Worm (Caenorhabditis elegans): ENCODE data around the gene fbxc-21.

DNA sequence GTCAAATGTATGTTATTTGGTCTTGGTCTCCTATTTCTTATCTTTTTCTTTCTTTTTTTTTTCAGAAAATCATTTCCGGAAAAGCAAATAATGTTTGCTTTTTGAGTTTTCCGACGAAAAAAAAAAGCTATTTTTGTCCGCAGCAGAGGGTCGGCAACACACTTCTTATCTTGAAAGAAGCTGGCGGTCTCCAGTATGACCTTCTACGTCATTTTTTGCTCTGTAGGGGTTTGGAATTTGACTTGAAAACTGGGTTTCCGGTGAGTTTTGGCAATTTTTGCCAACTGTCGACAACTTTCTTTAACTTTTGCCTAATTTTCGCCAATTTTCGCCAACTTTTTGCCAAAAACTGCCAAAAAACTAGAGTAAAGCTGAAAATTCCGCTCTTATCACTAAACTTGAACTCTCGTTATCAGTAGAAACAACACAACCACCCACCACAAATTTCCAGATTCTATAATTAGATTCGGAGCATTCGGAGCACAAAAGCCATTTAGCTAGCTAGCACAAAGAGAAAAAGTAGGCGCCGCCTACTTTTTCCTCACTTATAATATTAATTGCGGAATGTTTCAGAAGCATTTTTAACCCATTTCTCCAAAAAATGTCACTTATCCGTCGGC lies 22.4 kb downstream of the fbxc-21 start, which contains the start of gene nhx-6:
- TF ChIP-seq ztf-23 (GFP tag; IDR thresholded peaks at IDR 0.05), result no peak
- no peak for TF ChIP-seq med-1 (GFP tag; optimal IDR thresholded peaks at IDR 0.05; ENCODE audit: insufficient read depth)
- TF ChIP-seq ref-1 (GFP tag; conservative IDR thresholded peaks at IDR 0.05), result no peak
- no peak for TF ChIP-seq klf-2 (GFP tag; conservative IDR thresholded peaks at IDR 0.05)
- TF ChIP-seq T22C8.4 (GFP tag; IDR thresholded peaks at IDR 0.05), result no peak
- no peak for TF ChIP-seq tab-1 (GFP tag; IDR thresholded peaks at IDR 0.05)

All from whole organism, midembryonic.